Worm (Caenorhabditis elegans) whole organism, young adult: Measurements from ENCODE around the gene lact-3.

Experiments
- chd-7 ChIP-seq: sonication (generic microtip); optimal IDR thresholded peaks from 2 replicates; lab custom pipeline; 2016; ENCODE audit warnings: mild to moderate bottlenecking, missing genetic modification characterization, moderate library complexity, missing compliant biosample characterization
- ets-4 ChIP-seq: fragments of 200-800 bp; sonication (Bioruptor generic); optimal IDR thresholded peaks from 2 replicates; lab custom pipeline; 2018; ENCODE audit warnings: mild to moderate bottlenecking, missing genetic modification characterization, missing compliant biosample characterization
- let-607 ChIP-seq, 2 experiments: fragments of 200-800 bp in 1 of 2; sonication (Bioruptor generic) in 1 of 2; sonication (generic microtip) in 1 of 2; optimal IDR thresholded peaks; 2 replicates each; lab custom pipeline; 2016 to 2018; ENCODE audit warnings: mild to moderate bottlenecking in 2 of 2, missing compliant biosample characterization in 2 of 2, missing genetic modification characterization in 2 of 2, moderate library complexity in 2 of 2, missing genotype in 1 of 2
- mcd-1 ChIP-seq: fragments of 200-800 bp; sonication (Bioruptor generic); IDR thresholded peaks from 2 replicates; pipeline ENCODE4 v1.3.6; 2022; ENCODE audit warnings: missing genetic modification reagents, missing genetic modification characterization, missing compliant biosample characterization
- nhr-90 ChIP-seq: sonication (generic microtip); optimal IDR thresholded peaks from 2 replicates; lab custom pipeline; 2016; ENCODE audit warnings: missing genotype, mild to moderate bottlenecking, missing genetic modification characterization, missing compliant biosample characterization
- sdz-38 ChIP-seq: sonication (generic microtip); optimal IDR thresholded peaks from 2 replicates; lab custom pipeline; 2016; ENCODE audit warnings: missing genotype, missing genetic modification characterization, missing compliant biosample characterization
- unc-62 ChIP-seq: fragments of 150-350 bp; optimal IDR thresholded peaks from 2 replicates; lab custom pipeline; 2014; ENCODE audit warnings: missing biosample characterization, missing genetic modification reagents, missing genetic modification characterization

- TF ChIP-seq chd-7, result no peak
- TF ChIP-seq let-607 (tag; optimal IDR thresholded peaks at IDR 0.05; lab: Kevin White, UChicago), result no peak
- TF ChIP-seq nhr-90 (tag; lab: Kevin White, UChicago), result no peak
- no peak for TF ChIP-seq sdz-38 (tag; lab: Kevin White, UChicago)
- TF ChIP-seq ets-4 (GFP tag; lab: Kevin White, UChicago), result no peak
- no peak for TF ChIP-seq mcd-1 (GFP tag; lab: Robert Waterston, UW)
- TF ChIP-seq unc-62, result no peak
Observed at ce11 chrII:10605512-10605911, 52.0 kb downstream of the lact-3 start, which contains the start of gene taf-13.
